In the genomic region with DNA sequence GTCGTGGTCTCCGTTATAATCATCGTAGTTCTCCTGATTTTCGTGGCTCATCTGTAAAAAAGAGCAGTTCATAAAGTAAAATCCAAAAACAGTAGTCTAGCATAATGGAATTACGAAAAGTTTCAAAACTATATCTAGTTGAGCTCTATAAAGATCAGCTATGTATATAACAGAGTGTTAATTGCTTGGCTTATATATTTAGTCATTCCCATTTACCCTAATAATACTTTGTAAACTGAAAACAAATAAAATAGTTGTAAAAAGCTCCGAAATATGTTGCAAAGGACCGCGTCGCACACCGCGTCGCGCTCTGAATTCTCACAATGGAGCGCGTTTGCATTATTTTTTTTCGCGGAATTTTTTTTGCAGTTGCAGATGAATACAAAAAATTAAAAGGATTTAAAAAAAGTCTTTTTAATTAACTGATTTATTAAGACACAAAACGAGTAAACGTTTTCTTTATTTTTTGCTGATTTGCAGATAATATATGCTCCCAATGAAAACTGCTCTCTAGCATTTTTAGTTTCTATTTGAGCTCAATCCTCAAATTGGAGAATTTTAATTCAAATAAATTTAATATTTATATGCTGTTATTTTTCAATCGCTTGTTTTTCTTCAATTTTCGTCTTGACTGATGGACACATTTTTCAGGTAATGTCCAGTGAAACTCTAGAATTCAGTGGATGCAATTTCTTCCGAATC, we compare ENCODE assay signal across 8 worm cellular contexts.
TF ChIP-seq lines count a peak whose summit lies in the region.

TSS of gene tcer-1 (minus strand) at position 51 of the 702 bp plus-strand sequence.
TSS of gene ZK1127.5 (plus strand) at position 652 of the 702 bp plus-strand sequence.

TF ChIP-seq in whole organism, L1 larva, 84 proteins besides CTCF, POLR2A, EP300 and RAD21 (continues in another document):
- TF ChIP-seq skn-1 (tag; optimal IDR thresholded peaks at IDR 0.05; lab: Kevin White, UChicago): peak; percentile 43
- TF ChIP-seq efl-1 (optimal IDR thresholded peaks at IDR 0.05; lab: Kevin White, UChicago): peak; percentile 66 to 78
- peak; percentile 69 to 94 for TF ChIP-seq efl-1 (GFP tag; optimal IDR thresholded peaks at IDR 0.05 in 1 of 2; lab: Kevin White, UChicago)
- TF ChIP-seq mep-1 (tag; optimal IDR thresholded peaks at IDR 0.05; lab: Kevin White, UChicago): peak; percentile 78
- TF ChIP-seq rnt-1 (tag; optimal IDR thresholded peaks at IDR 0.05; lab: Kevin White, UChicago): peak; percentile 44
- TF ChIP-seq nhr-237 (tag; optimal IDR thresholded peaks at IDR 0.05; lab: Kevin White, UChicago): peak; percentile 1
- TF ChIP-seq ceh-63 (GFP tag; optimal IDR thresholded peaks at IDR 0.05; lab: Kevin White, UChicago): no peak
- peak; percentile 42 for TF ChIP-seq xbp-1 (tag; optimal IDR thresholded peaks at IDR 0.05; lab: Kevin White, UChicago)
- peak; percentile 31 for TF ChIP-seq nhr-85 (tag; lab: Kevin White, UChicago)
- TF ChIP-seq lin-15B (tag; optimal IDR thresholded peaks at IDR 0.05; lab: Kevin White, UChicago): peak; percentile 73

TF ChIP-seq in whole organism, L2 larva, 48 proteins besides CTCF, POLR2A, EP300 and RAD21 (continues in another document):
- TF ChIP-seq dmd-4 (tag; optimal IDR thresholded peaks at IDR 0.05; lab: Kevin White, UChicago) (no peak), sma-9 (GFP tag; optimal IDR thresholded peaks at IDR 0.05; lab: Kevin White, UChicago) (peak; percentile 4), sma-9 (tag; optimal IDR thresholded peaks at IDR 0.05; lab: Kevin White, UChicago) (no peak), lsy-2 (tag; optimal IDR thresholded peaks at IDR 0.05; lab: Kevin White, UChicago) (peak in 1 of 2 experiments; percentile 70), mdl-1 (tag; optimal IDR thresholded peaks at IDR 0.05; lab: Kevin White, UChicago) (no peak), lin-39 (tag; optimal IDR thresholded peaks at IDR 0.05; lab: Kevin White, UChicago) (no peak), lin-13 (GFP tag; optimal IDR thresholded peaks at IDR 0.05; lab: Kevin White, UChicago) (peak; percentile 44), gmeb-1 (tag; optimal IDR thresholded peaks at IDR 0.05; lab: Kevin White, UChicago) (peak; percentile 55), nhr-21 (tag; optimal IDR thresholded peaks at IDR 0.05; lab: Kevin White, UChicago) (no peak), sma-3 (GFP tag; optimal IDR thresholded peaks at IDR 0.05; lab: Kevin White, UChicago) (peak; percentile 28)

TF ChIP-seq in whole organism, L3 larva, 47 proteins besides CTCF, POLR2A, EP300 and RAD21 (continues in another document):
- no peak for TF ChIP-seq ceh-82 (tag; optimal IDR thresholded peaks at IDR 0.05; lab: Kevin White, UChicago)
- no peak for TF ChIP-seq nhr-43 (tag; optimal IDR thresholded peaks at IDR 0.05; lab: Kevin White, UChicago; ENCODE audit: poor library complexity, severe bottlenecking)
- TF ChIP-seq lin-15B (tag; optimal IDR thresholded peaks at IDR 0.05; lab: Kevin White, UChicago): peak; percentile 77
- TF ChIP-seq mml-1 (tag; optimal IDR thresholded peaks at IDR 0.05; lab: Kevin White, UChicago): no peak
- TF ChIP-seq nhr-12 (tag; optimal IDR thresholded peaks at IDR 0.05; lab: Kevin White, UChicago): no peak
- TF ChIP-seq ama-1 (optimal IDR thresholded peaks at IDR 0.05; lab: Kevin White, UChicago): no peak
- no peak for TF ChIP-seq daf-12 (tag; optimal IDR thresholded peaks at IDR 0.05; lab: Kevin White, UChicago)
- no peak for TF ChIP-seq lsy-12 (tag; optimal IDR thresholded peaks at IDR 0.05; lab: Kevin White, UChicago)
- no peak for TF ChIP-seq fkh-10 (GFP tag; optimal IDR thresholded peaks at IDR 0.05; lab: Kevin White, UChicago)
- TF ChIP-seq snpc-4 (tag; optimal IDR thresholded peaks at IDR 0.05; lab: Kevin White, UChicago): peak; percentile 64
- TF ChIP-seq ceh-28 (tag; optimal IDR thresholded peaks at IDR 0.05; lab: Kevin White, UChicago): no peak

TF ChIP-seq in whole organism, L4 larva, 104 proteins besides CTCF, POLR2A, EP300 and RAD21 (continues in another document):
- TF ChIP-seq lsy-2 (tag; optimal IDR thresholded peaks at IDR 0.05; lab: Kevin White, UChicago) (peak in 1 of 2 experiments; percentile 83), F49E8.2 (tag; optimal IDR thresholded peaks at IDR 0.05; lab: Kevin White, UChicago; ENCODE audit: borderline replicate concordance) (no peak), gei-8 (GFP tag; optimal IDR thresholded peaks at IDR 0.05; lab: Kevin White, UChicago) (no peak), ceh-32 (tag; optimal IDR thresholded peaks at IDR 0.05; lab: Kevin White, UChicago; ENCODE audit: poor library complexity) (no peak), F37D6.2 (tag; optimal IDR thresholded peaks at IDR 0.05; lab: Kevin White, UChicago) (no peak), daf-16 (GFP tag; optimal IDR thresholded peaks at IDR 0.05; lab: Kevin White, UChicago) (no peak), daf-16 (tag; optimal IDR thresholded peaks at IDR 0.05; lab: Kevin White, UChicago) (peak; percentile 31), ceh-82 (tag; optimal IDR thresholded peaks at IDR 0.05; lab: Kevin White, UChicago) (no peak), fos-1 (tag; optimal IDR thresholded peaks at IDR 0.05; lab: Kevin White, UChicago) (no peak), zfp-2 (tag; optimal IDR thresholded peaks at IDR 0.05; lab: Kevin White, UChicago) (no peak), php-3 (GFP tag; IDR thresholded peaks at IDR 0.05; lab: Robert Waterston, UW) (no peak)

TF ChIP-seq in whole organism, early embryonic, 17 proteins besides CTCF, POLR2A, EP300 and RAD21:
- TF ChIP-seq tbx-37 (GFP tag; conservative IDR thresholded peaks at IDR 0.05; lab: Robert Waterston, UW) (no peak), F13C5.2 (tag; optimal IDR thresholded peaks at IDR 0.05; lab: Kevin White, UChicago) (peak; percentile 23)

TF ChIP-seq in whole organism, late embryonic, 69 proteins besides CTCF, POLR2A, EP300 and RAD21 (continues in another document):
- TF ChIP-seq K09A11.1 (tag; optimal IDR thresholded peaks at IDR 0.05; lab: Kevin White, UChicago; ENCODE audit: insufficient read depth): no peak
- TF ChIP-seq ceh-48 (tag; optimal IDR thresholded peaks at IDR 0.05; lab: Kevin White, UChicago): no peak
- TF ChIP-seq C08G9.2 (tag; optimal IDR thresholded peaks at IDR 0.05; lab: Kevin White, UChicago): no peak
- TF ChIP-seq dve-1 (tag; optimal IDR thresholded peaks at IDR 0.05; lab: Kevin White, UChicago): no peak
- TF ChIP-seq hlh-6 (tag; optimal IDR thresholded peaks at IDR 0.05; lab: Kevin White, UChicago): no peak
- TF ChIP-seq ets-4 (tag; optimal IDR thresholded peaks at IDR 0.05; lab: Kevin White, UChicago): no peak
- TF ChIP-seq hlh-13 (GFP tag; optimal IDR thresholded peaks at IDR 0.05; lab: Kevin White, UChicago): no peak
- peak; percentile 40 for TF ChIP-seq ceh-31 (tag; optimal IDR thresholded peaks at IDR 0.05; lab: Kevin White, UChicago)
- no peak for TF ChIP-seq nhr-11 (tag; optimal IDR thresholded peaks at IDR 0.05; lab: Kevin White, UChicago)
- no peak for TF ChIP-seq ama-1 (optimal IDR thresholded peaks at IDR 0.05; lab: Kevin White, UChicago)
- TF ChIP-seq gmeb-2 (tag; optimal IDR thresholded peaks at IDR 0.05; lab: Kevin White, UChicago): no peak
- no peak for TF ChIP-seq nhr-232 (tag; optimal IDR thresholded peaks at IDR 0.05; lab: Kevin White, UChicago)
- no peak for TF ChIP-seq unc-55 (GFP tag; optimal IDR thresholded peaks at IDR 0.05; lab: Kevin White, UChicago)
- TF ChIP-seq tbx-2 (tag; optimal IDR thresholded peaks at IDR 0.05; lab: Kevin White, UChicago): peak; percentile 22
- no peak for TF ChIP-seq sdc-2 (tag; optimal IDR thresholded peaks at IDR 0.05; lab: Kevin White, UChicago)

TF ChIP-seq in whole organism, mixed stage, embryonic, 35 proteins besides CTCF, POLR2A, EP300 and RAD21:
- TF ChIP-seq nhr-76 (tag; optimal IDR thresholded peaks at IDR 0.05; lab: Kevin White, UChicago) (no peak), lsy-2 (tag; optimal IDR thresholded peaks at IDR 0.05; lab: Kevin White, UChicago) (peak; percentile 68), tbx-8 (GFP tag; optimal IDR thresholded peaks at IDR 0.05; lab: Kevin White, UChicago) (no peak), unc-39 (tag; optimal IDR thresholded peaks at IDR 0.05; lab: Kevin White, UChicago) (no peak), M03D4.4 (tag; optimal IDR thresholded peaks at IDR 0.05; lab: Kevin White, UChicago) (no peak), pha-4 (tag; optimal IDR thresholded peaks at IDR 0.05; lab: Kevin White, UChicago) (peak; percentile 14), sem-2 (GFP tag; optimal IDR thresholded peaks at IDR 0.05; lab: Kevin White, UChicago) (no peak), nhr-28 (tag; optimal IDR thresholded peaks at IDR 0.05; lab: Kevin White, UChicago) (no peak), mab-5 (tag; optimal IDR thresholded peaks at IDR 0.05; lab: Kevin White, UChicago) (no peak), ceh-39 (tag; optimal IDR thresholded peaks at IDR 0.05; lab: Kevin White, UChicago) (peak; percentile 45), drap-1 (GFP tag; optimal IDR thresholded peaks at IDR 0.05; lab: Kevin White, UChicago) (no peak), mep-1 (tag; optimal IDR thresholded peaks at IDR 0.05; lab: Kevin White, UChicago) (peak; percentile 75), nhr-237 (tag; optimal IDR thresholded peaks at IDR 0.05; lab: Kevin White, UChicago) (peak; percentile 54), ham-2 (GFP tag; optimal IDR thresholded peaks at IDR 0.05; lab: Kevin White, UChicago) (no peak), lin-13 (tag; optimal IDR thresholded peaks at IDR 0.05; lab: Kevin White, UChicago) (peak; percentile 29)

TF ChIP-seq in whole organism, young adult, 124 proteins besides CTCF, POLR2A, EP300 and RAD21 (continues in another document):
- TF ChIP-seq efl-1 (GFP tag; optimal IDR thresholded peaks at IDR 0.05; lab: Kevin White, UChicago) (peak; percentile 87), die-1 (tag; optimal IDR thresholded peaks at IDR 0.05; lab: Kevin White, UChicago) (no peak), tlf-1 (GFP tag; optimal IDR thresholded peaks at IDR 0.05; lab: Kevin White, UChicago) (no peak), snpc-3.4 (tag; optimal IDR thresholded peaks at IDR 0.05; lab: Kevin White, UChicago) (peak; percentile 47), K12H6.12 (tag; optimal IDR thresholded peaks at IDR 0.05; lab: Kevin White, UChicago) (no peak), bed-1 (GFP tag; IDR thresholded peaks at IDR 0.05; lab: Robert Waterston, UW) (no peak), ztf-22 (GFP tag; optimal IDR thresholded peaks at IDR 0.05; lab: Kevin White, UChicago) (no peak), T07F8.4 (tag; optimal IDR thresholded peaks at IDR 0.05; lab: Kevin White, UChicago) (no peak), F57C9.4 (tag; optimal IDR thresholded peaks at IDR 0.05; lab: Kevin White, UChicago) (no peak), B0261.1 (tag; optimal IDR thresholded peaks at IDR 0.05; lab: Kevin White, UChicago) (no peak), C06A6.2 (GFP tag; conservative IDR thresholded peaks at IDR 0.05; lab: Robert Waterston, UW) (no peak), cebp-2 (GFP tag; IDR thresholded peaks at IDR 0.05; lab: Robert Waterston, UW) (no peak), lsl-1 (GFP tag; optimal IDR thresholded peaks at IDR 0.05; lab: Kevin White, UChicago) (peak; percentile 65), zim-3 (tag; optimal IDR thresholded peaks at IDR 0.05; lab: Kevin White, UChicago) (no peak), sea-2 (GFP tag; IDR thresholded peaks at IDR 0.05; lab: Robert Waterston, UW) (no peak), let-607 (tag; optimal IDR thresholded peaks at IDR 0.05; lab: Kevin White, UChicago) (no peak), pbrm-1 (GFP tag; IDR thresholded peaks at IDR 0.05; lab: Robert Waterston, UW) (no peak; the same call in 1 of the 2 replicates), tbp1 (GFP tag; optimal IDR thresholded peaks at IDR 0.05; lab: Kevin White, UChicago) (peak; percentile 26)
